Worm (Caenorhabditis elegans) whole organism, midembryonic: Measurements from ENCODE around the gene T12B5.15.

Experiments used
- T22C8.4 ChIP-seq: fragments of 200-800 bp; sonication (Bioruptor generic); IDR thresholded peaks from 2 replicates; pipeline ENCODE4 v1.3.6; 2022; ENCODE audit warnings: missing genetic modification characterization, missing compliant biosample characterization
- cog-1 ChIP-seq: sonication (generic microtip); optimal IDR thresholded peaks from 2 replicates; lab custom pipeline; 2016; ENCODE audit warnings: missing genetic modification characterization, missing compliant biosample characterization
- flt-1 ChIP-seq: fragments of 200-800 bp; sonication (Bioruptor generic); IDR thresholded peaks from 2 replicates; pipeline ENCODE4 v1.3.6; 2022; ENCODE audit warnings: missing genetic modification characterization, missing compliant biosample characterization
- klf-2 ChIP-seq: fragments of 200-800 bp; sonication (Bioruptor generic); conservative IDR thresholded peaks from 2 replicates; pipeline ENCODE4 v1.3.6; 2022; ENCODE audit warnings: missing genetic modification reagents, missing genetic modification characterization, missing compliant biosample characterization
- med-1 ChIP-seq: sonication (generic microtip); optimal IDR thresholded peaks from 2 replicates; lab custom pipeline; 2017; ENCODE audit warnings: missing genetic modification characterization, mild to moderate bottlenecking, missing compliant biosample characterization, antibody characterized with exemption, missing genetic modification reagents; ENCODE audit not compliant: insufficient read depth
- ref-1 ChIP-seq: fragments of 200-800 bp; sonication (Bioruptor generic); conservative IDR thresholded peaks from 2 replicates; pipeline ENCODE4 v1.3.6; 2022; ENCODE audit warnings: missing genetic modification reagents, missing genetic modification characterization, missing compliant biosample characterization
- tab-1 ChIP-seq: fragments of 200-800 bp; sonication (Bioruptor generic); IDR thresholded peaks from 2 replicates; pipeline ENCODE4 v1.3.6; 2022; ENCODE audit warnings: missing genetic modification characterization, missing compliant biosample characterization
- ztf-23 ChIP-seq: fragments of 200-800 bp; sonication (Bioruptor generic); IDR thresholded peaks from 2 replicates; pipeline ENCODE4 v1.3.6; 2022; ENCODE audit warnings: missing genetic modification reagents, missing genetic modification characterization, missing compliant biosample characterization
- ztf-29 ChIP-seq: fragments of 200-800 bp; sonication (Bioruptor generic); IDR thresholded peaks from 2 replicates; pipeline ENCODE4 v1.3.6; 2022; ENCODE audit warnings: missing genetic modification reagents, missing genetic modification characterization, missing compliant biosample characterization

Gene T12B5.15

DNA sequence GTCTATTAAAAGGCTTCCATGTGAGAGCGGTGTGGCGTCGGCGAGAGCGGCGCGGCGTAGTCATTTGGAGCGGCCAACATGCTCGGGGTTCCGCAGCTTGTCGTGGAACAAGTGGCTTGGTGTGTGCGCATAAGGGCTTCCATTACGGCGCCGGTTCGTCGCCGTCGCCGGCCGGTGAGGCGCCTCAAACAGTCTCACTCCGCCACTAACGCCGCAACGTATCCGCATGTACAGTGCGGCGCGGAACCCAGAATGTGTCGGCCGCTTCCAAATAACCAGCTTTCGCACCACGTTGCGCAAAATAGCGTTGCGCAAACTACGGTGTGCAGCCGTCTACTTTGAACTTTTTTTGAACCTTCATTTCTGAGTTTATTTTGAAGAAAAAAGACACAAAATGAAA is 16.5 kb upstream of the T12B5.15 start:
- peak; percentile 61; the same call in 1 of the 2 replicates for TF ChIP-seq tab-1
- TF ChIP-seq med-1 (GFP tag; lab: Kevin White, UChicago), result no peak
- no peak for TF ChIP-seq klf-2 (GFP tag; lab: Robert Waterston, UW)
- no peak for TF ChIP-seq T22C8.4 (GFP tag; lab: Robert Waterston, UW)
- no peak for TF ChIP-seq cog-1
- no peak for TF ChIP-seq ref-1 (GFP tag; lab: Robert Waterston, UW)
- TF ChIP-seq ztf-23 (GFP tag; lab: Robert Waterston, UW), result no peak
- no peak for TF ChIP-seq ztf-29 (GFP tag; lab: Robert Waterston, UW)
- TF ChIP-seq flt-1 (GFP tag; lab: Robert Waterston, UW), result no peak

ce11 chrIII:966259-966658 is 11.8 kb upstream of the T12B5.15 start:
- TF ChIP-seq cog-1 (no peak), med-1 (GFP tag; lab: Kevin White, UChicago) (no peak), T22C8.4 (GFP tag; lab: Robert Waterston, UW) (no peak), ref-1 (GFP tag; lab: Robert Waterston, UW) (no peak)

DNA sequence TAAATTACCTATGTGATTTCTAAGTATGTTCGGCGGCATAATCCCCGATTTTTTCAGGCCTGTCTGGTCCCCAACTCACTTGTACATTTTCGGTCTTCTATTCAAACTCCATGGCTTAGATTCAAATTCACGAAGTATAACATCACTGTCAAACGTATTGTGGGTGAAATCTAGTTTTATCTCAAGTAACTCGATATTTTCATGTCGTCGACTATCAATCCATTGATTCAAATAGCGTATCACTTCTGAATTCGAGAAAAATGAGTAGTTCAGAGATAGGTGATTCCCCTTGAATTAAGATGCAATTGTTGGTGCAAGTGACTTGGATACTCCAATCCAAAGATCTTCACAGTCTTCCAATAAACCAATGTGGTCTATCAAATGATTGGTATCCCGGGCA is 10.2 kb upstream of the T12B5.15 start:
- TF ChIP-seq flt-1 (GFP tag; lab: Robert Waterston, UW), result no peak
- no peak for TF ChIP-seq med-1 (GFP tag; lab: Kevin White, UChicago)
- TF ChIP-seq ztf-29 (GFP tag; lab: Robert Waterston, UW), result no peak
- TF ChIP-seq cog-1, result no peak
- TF ChIP-seq T22C8.4 (GFP tag; lab: Robert Waterston, UW), result no peak
- TF ChIP-seq ztf-23 (GFP tag; lab: Robert Waterston, UW), result no peak
- no peak for TF ChIP-seq klf-2 (GFP tag; lab: Robert Waterston, UW)
- TF ChIP-seq tab-1, result no peak
- TF ChIP-seq ref-1 (GFP tag; lab: Robert Waterston, UW), result no peak

ce11 chrIII:961948-962347 is 7.5 kb upstream of the T12B5.15 start, which contains the start of gene fbxa-51:
TSS of gene fbxa-51 (plus strand) at chrIII:962269.
- TF ChIP-seq ztf-23 (GFP tag; lab: Robert Waterston, UW) (no peak), klf-2 (GFP tag; lab: Robert Waterston, UW) (no peak), ztf-29 (GFP tag; lab: Robert Waterston, UW) (no peak), ref-1 (GFP tag; lab: Robert Waterston, UW) (no peak)

DNA sequence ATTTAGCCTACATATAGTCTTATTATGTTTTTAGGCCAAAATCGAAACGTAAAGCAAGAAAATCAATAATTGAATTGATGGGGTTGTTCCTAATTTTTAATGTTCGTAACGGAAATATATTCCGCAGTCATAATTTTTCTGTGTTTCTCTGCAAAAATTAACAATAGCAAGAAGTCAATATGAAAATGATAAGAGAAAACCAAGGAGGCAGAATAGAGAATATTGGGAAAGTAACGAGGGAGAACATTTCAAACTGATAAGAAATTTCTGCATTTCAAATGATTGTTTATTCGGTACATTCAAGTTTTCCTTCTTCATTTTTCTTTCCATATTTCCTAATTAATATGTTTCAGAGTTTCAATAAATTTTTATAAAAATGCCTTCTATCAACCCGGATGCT is 1.5 kb upstream of the T12B5.15 start, which contains the start of gene fbxa-54:
fbxa-54 (plus strand) TSS at position 354 of the 400 bp plus-strand sequence.
- TF ChIP-seq ztf-29 (GFP tag; lab: Robert Waterston, UW) (no peak), tab-1 (no peak), cog-1 (no peak), ref-1 (GFP tag; lab: Robert Waterston, UW) (no peak), flt-1 (GFP tag; lab: Robert Waterston, UW) (no peak), ztf-23 (GFP tag; lab: Robert Waterston, UW) (no peak), klf-2 (GFP tag; lab: Robert Waterston, UW) (no peak), med-1 (GFP tag; lab: Kevin White, UChicago) (no peak), T22C8.4 (GFP tag; lab: Robert Waterston, UW) (no peak)

DNA sequence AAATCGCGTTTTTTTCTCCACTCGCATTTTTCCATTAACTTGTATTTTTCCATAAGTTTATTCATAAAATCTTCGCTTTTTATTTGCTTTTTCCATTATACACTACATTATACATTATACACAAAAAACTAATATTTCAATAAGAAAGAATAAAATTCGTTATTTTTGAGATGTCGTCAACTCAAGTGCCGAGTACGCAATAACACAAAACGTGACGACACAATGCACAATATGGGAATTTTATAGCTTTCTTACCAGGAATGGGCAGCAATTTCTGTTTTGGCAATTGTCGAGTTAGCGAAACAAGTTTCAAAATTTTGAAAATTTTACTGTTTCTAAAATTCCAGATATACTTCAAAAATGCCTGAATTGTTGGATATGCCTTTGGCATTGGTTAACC is 2.3 kb downstream of the T12B5.15 start, which contains the start of gene fbxa-10:
fbxa-10 (plus strand) TSS at position 207 of the 400 bp plus-strand sequence.
- TF ChIP-seq ztf-23 (GFP tag; lab: Robert Waterston, UW), result no peak
- no peak for TF ChIP-seq flt-1 (GFP tag; lab: Robert Waterston, UW)

ce11 chrIII:950472-950871 is 4.0 kb downstream of the T12B5.15 start, which contains the start of the genes fbxa-67 and fbxa-11:
TSS of gene fbxa-67 (minus strand) at chrIII:950670.
TSS of gene fbxa-11 (plus strand) at chrIII:950869.
- no peak for TF ChIP-seq cog-1
- TF ChIP-seq flt-1 (GFP tag; lab: Robert Waterston, UW), result no peak
- no peak for TF ChIP-seq ref-1 (GFP tag; lab: Robert Waterston, UW)
- TF ChIP-seq tab-1, result no peak
- no peak for TF ChIP-seq ztf-23 (GFP tag; lab: Robert Waterston, UW)
- no peak for TF ChIP-seq ztf-29 (GFP tag; lab: Robert Waterston, UW)
- TF ChIP-seq T22C8.4 (GFP tag; lab: Robert Waterston, UW), result no peak
- no peak for TF ChIP-seq klf-2 (GFP tag; lab: Robert Waterston, UW)
- TF ChIP-seq med-1 (GFP tag; lab: Kevin White, UChicago), result no peak

DNA sequence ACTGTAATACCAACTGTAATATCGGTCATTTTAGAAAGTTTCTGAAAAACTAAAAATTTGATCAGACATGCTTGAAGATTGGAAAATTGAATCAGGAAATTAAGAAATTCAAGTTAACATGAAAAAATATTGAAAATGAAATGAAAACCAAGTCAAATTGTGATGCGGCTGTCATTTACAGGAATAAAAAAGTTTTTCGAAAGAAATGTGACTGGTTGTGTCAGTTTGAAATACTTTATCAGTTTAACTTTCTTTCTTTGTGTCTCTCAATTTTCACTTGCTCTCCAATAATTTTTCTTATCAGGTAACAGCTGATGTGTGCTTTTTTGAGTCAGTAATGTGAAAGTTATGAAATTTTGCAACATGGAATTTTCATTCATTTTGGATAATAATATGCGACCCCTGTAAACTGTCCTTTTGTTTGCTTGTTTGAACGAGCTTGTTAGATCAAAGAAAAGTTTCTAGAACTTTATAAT is 8.2 kb downstream of the T12B5.15 start, which contains the start of gene fbxa-60:
fbxa-60 (minus strand) TSS at position 51 of the 476 bp plus-strand sequence.
- TF ChIP-seq ztf-29 (GFP tag; lab: Robert Waterston, UW), result no peak
- no peak for TF ChIP-seq klf-2 (GFP tag; lab: Robert Waterston, UW)

DNA sequence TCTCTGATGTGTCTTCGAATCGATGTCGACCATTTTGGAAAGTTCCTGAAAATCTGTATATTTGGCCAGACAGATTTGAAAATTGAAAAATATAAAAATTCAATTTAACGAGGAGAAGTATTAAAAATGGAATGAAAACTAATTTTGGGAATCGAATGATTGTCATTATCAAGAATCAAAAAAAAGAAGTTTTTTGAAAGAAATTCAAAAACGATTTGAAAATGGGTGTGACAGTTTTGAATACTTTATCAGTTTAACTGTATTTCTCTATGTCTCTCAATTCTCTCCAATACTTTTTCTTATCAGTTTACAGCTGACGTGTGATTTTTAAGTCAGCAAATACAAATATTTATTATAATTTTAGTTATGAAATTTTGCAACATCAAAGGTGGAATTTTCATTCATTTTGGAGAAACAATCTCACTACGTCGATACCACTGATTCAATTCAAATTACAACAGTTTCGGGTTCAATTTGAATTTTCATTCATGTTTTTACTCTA is 11.0 kb downstream of the T12B5.15 start, which contains the start of gene fbxa-59:
fbxa-59 (minus strand) TSS at position 51 of the 502 bp plus-strand sequence.
- TF ChIP-seq tab-1 (no peak), klf-2 (GFP tag; lab: Robert Waterston, UW) (no peak), T22C8.4 (GFP tag; lab: Robert Waterston, UW) (no peak), ztf-29 (GFP tag; lab: Robert Waterston, UW) (no peak), flt-1 (GFP tag; lab: Robert Waterston, UW) (no peak), med-1 (GFP tag; lab: Kevin White, UChicago) (no peak), ref-1 (GFP tag; lab: Robert Waterston, UW) (no peak)

ce11 chrIII:941958-942357 is 12.5 kb downstream of the T12B5.15 start:
- TF ChIP-seq ztf-23 (GFP tag; lab: Robert Waterston, UW) (no peak), ref-1 (GFP tag; lab: Robert Waterston, UW) (no peak)
